Worm (Caenorhabditis elegans) whole organism, midembryonic: ENCODE measurements around the gene str-153.

Experiments used
- cog-1 ChIP-seq: sonication (generic microtip); optimal IDR thresholded peaks from 2 replicates; lab custom pipeline; 2016; ENCODE audit warnings: missing genetic modification characterization, missing compliant biosample characterization
- flt-1 ChIP-seq: fragments of 200-800 bp; sonication (Bioruptor generic); IDR thresholded peaks from 2 replicates; pipeline ENCODE4 v1.3.6; 2022; ENCODE audit warnings: missing genetic modification characterization, missing compliant biosample characterization
- med-1 ChIP-seq: sonication (generic microtip); optimal IDR thresholded peaks from 2 replicates; lab custom pipeline; 2017; ENCODE audit warnings: missing genetic modification characterization, mild to moderate bottlenecking, missing compliant biosample characterization, antibody characterized with exemption, missing genetic modification reagents; ENCODE audit not compliant: insufficient read depth

ce11 chrIV:4960623-4961022 is 26.4 kb downstream of the str-153 start, which contains the start of gene str-164:
- no peak for TF ChIP-seq cog-1 (tag; lab: Kevin White, UChicago)
- TF ChIP-seq med-1: no peak
- no peak for TF ChIP-seq flt-1 (GFP tag; lab: Robert Waterston, UW)
